Fruit fly (Drosophila melanogaster) whole organism, embryonic: ENCODE measurements around the gene tbc.
A peak's percentile ranks its signal among the peaks of the same experiment; 100 is the strongest.

Experiments
- Atf6 ChIP-seq: fragments of 200-800 bp; sonication (Bioruptor generic); IDR thresholded peaks from 2 replicates; pipeline ENCODE4 v1.3.6; 2022; ENCODE audit warnings: missing biosample characterization, missing genetic modification characterization
- B-H2 ChIP-seq: fragments of 200-800 bp; sonication (Bioruptor generic); optimal IDR thresholded peaks from 2 replicates; lab custom pipeline; 2018; ENCODE audit warnings: missing biosample characterization, mild to moderate bottlenecking, missing genetic modification characterization
- Blimp-1 ChIP-seq: fragments of 200-800 bp; sonication (Bioruptor generic); optimal IDR thresholded peaks from 3 replicates; lab custom pipeline; 2018; ENCODE audit warnings: missing biosample characterization, missing genetic modification characterization, mild to moderate bottlenecking, moderate library complexity, missing genetic modification reagents
- CG11504 ChIP-seq: fragments of 200-800 bp; sonication (Bioruptor generic); optimal IDR thresholded peaks from 3 replicates; lab custom pipeline; 2019; ENCODE audit warnings: missing biosample characterization, mild to moderate bottlenecking, missing genetic modification characterization, moderate library complexity
- CG11696 ChIP-seq: fragments of 200-800 bp; sonication (Bioruptor generic); IDR thresholded peaks from 2 replicates; pipeline ENCODE4 v1.3.6; 2022; ENCODE audit warnings: missing biosample characterization, missing genetic modification characterization
- CG12071 ChIP-seq: fragments of 200-800 bp; sonication (Bioruptor generic); optimal IDR thresholded peaks from 3 replicates; lab custom pipeline; 2018; ENCODE audit warnings: missing biosample characterization, mild to moderate bottlenecking, missing genetic modification characterization
- CG12104 ChIP-seq: fragments of 200-800 bp; sonication (Bioruptor generic); optimal IDR thresholded peaks from 3 replicates; lab custom pipeline; 2016; ENCODE audit warnings: missing biosample characterization, missing genetic modification characterization
- CG12219 ChIP-seq: fragments of 200-800 bp; sonication (Bioruptor generic); optimal IDR thresholded peaks from 3 replicates; lab custom pipeline; 2018; ENCODE audit warnings: missing biosample characterization, mild to moderate bottlenecking, missing genetic modification characterization
- CG15696 ChIP-seq: fragments of 200-800 bp; sonication (Bioruptor generic); optimal IDR thresholded peaks from 2 replicates; lab custom pipeline; 2019; ENCODE audit warnings: missing biosample characterization, mild to moderate bottlenecking, missing genetic modification characterization, moderate library complexity
- CG16779 ChIP-seq: fragments of 200-800 bp; sonication (Bioruptor generic); IDR thresholded peaks from 2 replicates; pipeline ENCODE4 v1.3.6; 2022; ENCODE audit warnings: missing biosample characterization, missing genetic modification characterization
- CG17328 ChIP-seq: fragments of 200-800 bp; sonication (Bioruptor generic); IDR thresholded peaks from 2 replicates; pipeline ENCODE4 v1.3.6; 2022; ENCODE audit warnings: missing biosample characterization, missing genetic modification characterization
- CG17568 ChIP-seq: fragments of 200-800 bp; sonication (Bioruptor generic); optimal IDR thresholded peaks from 2 replicates; lab custom pipeline; 2018; ENCODE audit warnings: missing biosample characterization, mild to moderate bottlenecking, missing genetic modification characterization, moderate library complexity
- CG18599 ChIP-seq: fragments of 200-800 bp; sonication (Bioruptor generic); optimal IDR thresholded peaks from 3 replicates; lab custom pipeline; 2017; ENCODE audit warnings: missing biosample characterization, missing genetic modification characterization, mild to moderate bottlenecking, moderate library complexity, missing genetic modification reagents
- CG2678 ChIP-seq: fragments of 200-800 bp; sonication (Bioruptor generic); optimal IDR thresholded peaks from 3 replicates; lab custom pipeline; 2019; ENCODE audit warnings: missing biosample characterization, mild to moderate bottlenecking, missing genetic modification characterization, moderate library complexity
- CG30403 ChIP-seq: fragments of 200-800 bp; sonication (Bioruptor generic); optimal IDR thresholded peaks from 3 replicates; lab custom pipeline; 2016; ENCODE audit warnings: missing biosample characterization, missing genetic modification characterization
- CG4820 ChIP-seq: fragments of 200-800 bp; sonication (Bioruptor generic); optimal IDR thresholded peaks from 3 replicates; lab custom pipeline; 2016; ENCODE audit warnings: missing biosample characterization, missing genetic modification characterization
- CG6813 ChIP-seq: fragments of 200-800 bp; sonication (Bioruptor generic); optimal IDR thresholded peaks from 2 replicates; lab custom pipeline; 2017; ENCODE audit warnings: missing biosample characterization, missing genetic modification characterization, mild to moderate bottlenecking, moderate library complexity, missing genetic modification reagents
- CG8089 ChIP-seq: fragments of 200-800 bp; sonication (Bioruptor generic); optimal IDR thresholded peaks from 3 replicates; lab custom pipeline; 2016; ENCODE audit warnings: missing biosample characterization, missing genetic modification characterization
- CG8924 ChIP-seq: fragments of 200-800 bp; optimal IDR thresholded peaks from 3 replicates; lab custom pipeline; 2019; ENCODE audit warnings: missing biosample characterization, mild to moderate bottlenecking, missing genetic modification characterization, moderate library complexity
- Ets65A ChIP-seq: fragments of 200-800 bp; sonication (Bioruptor generic); peaks from one replicate; lab custom pipeline; 2016; ENCODE audit warnings: missing biosample characterization, missing genetic modification characterization
- Fer1 ChIP-seq: fragments of 200-800 bp; sonication (Bioruptor generic); optimal IDR thresholded peaks from 2 replicates; lab custom pipeline; 2017; ENCODE audit warnings: missing biosample characterization, mild to moderate bottlenecking, missing genetic modification characterization
- Hey ChIP-seq: fragments of 200-800 bp; sonication (Bioruptor generic); optimal IDR thresholded peaks from 3 replicates; lab custom pipeline; 2018; ENCODE audit warnings: missing biosample characterization, mild to moderate bottlenecking, missing genetic modification characterization
- Hr78 ChIP-seq, 2 experiments: fragments of 200-800 bp in 1 of 2; fragments of >200 bp in 1 of 2; sonication (Bioruptor generic) in 1 of 2; optimal IDR thresholded peaks; 2 replicates each; lab custom pipeline; 2017 to 2019; ENCODE audit warnings: missing biosample characterization in 2 of 2, missing genetic modification characterization in 2 of 2, mild to moderate bottlenecking in 1 of 2, moderate library complexity in 1 of 2
- Nf-YC ChIP-seq: fragments of 200-800 bp; optimal IDR thresholded peaks from 3 replicates; lab custom pipeline; 2019; ENCODE audit warnings: missing biosample characterization, mild to moderate bottlenecking, missing genetic modification characterization, moderate library complexity
- Oaz ChIP-seq: fragments of 200-800 bp; sonication (Bioruptor generic); IDR thresholded peaks from 2 replicates; pipeline ENCODE4 v1.3.6; 2022; ENCODE audit warnings: missing biosample characterization, missing genetic modification characterization
- Oli ChIP-seq: fragments of 200-800 bp; sonication (Bioruptor generic); optimal IDR thresholded peaks from 2 replicates; lab custom pipeline; 2018; ENCODE audit warnings: missing biosample characterization, mild to moderate bottlenecking, missing genetic modification characterization, moderate library complexity
- Rfx ChIP-seq: fragments of 200-800 bp; sonication (Bioruptor generic); IDR thresholded peaks from 2 replicates; pipeline ENCODE4 v1.3.6; 2022; ENCODE audit warnings: missing biosample characterization, missing genetic modification characterization
- Sry-β ChIP-seq: fragments of 200-800 bp; sonication (Bioruptor generic); optimal IDR thresholded peaks from 2 replicates; lab custom pipeline; 2018; ENCODE audit warnings: missing biosample characterization, mild to moderate bottlenecking, missing genetic modification characterization, moderate library complexity
- Stat92E ChIP-seq, 3 experiments: fragments of >200 bp in 2 of 3; fragments of 200-800 bp in 1 of 3; sonication (Bioruptor generic) in 1 of 3; optimal IDR thresholded peaks; 2 replicates each; lab custom pipeline; 2017 to 2019; ENCODE audit warnings: missing biosample characterization in 3 of 3, missing genetic modification characterization in 3 of 3, mild to moderate bottlenecking in 1 of 3, moderate library complexity in 1 of 3
- ap ChIP-seq: fragments of 200-800 bp; sonication (Bioruptor generic); IDR thresholded peaks from 2 replicates; pipeline ENCODE4 v1.3.6; 2022; ENCODE audit warnings: missing biosample characterization, missing genetic modification characterization
- ara ChIP-seq: fragments of 200-800 bp; sonication (Bioruptor generic); IDR thresholded peaks from 2 replicates; pipeline ENCODE4 v1.3.6; 2022; ENCODE audit warnings: missing biosample characterization, missing genetic modification characterization
- az2 ChIP-seq: fragments of 200-800 bp; sonication (Bioruptor generic); optimal IDR thresholded peaks from 3 replicates; lab custom pipeline; 2016; ENCODE audit warnings: missing biosample characterization, missing genetic modification characterization
- bsh ChIP-seq, 2 experiments: fragments of 200-800 bp; sonication (Bioruptor generic); optimal IDR thresholded peaks; 2 replicates each; lab custom pipeline; 2017 to 2018; ENCODE audit warnings: mild to moderate bottlenecking in 2 of 2, missing biosample characterization in 2 of 2, missing genetic modification characterization in 2 of 2, moderate library complexity in 1 of 2
- chinmo ChIP-seq: fragments of 200-800 bp; sonication (Bioruptor generic); IDR thresholded peaks from 4 replicates; pipeline ENCODE4 v1.3.6; 2022; ENCODE audit warnings: missing biosample characterization, missing genetic modification characterization; ENCODE audit not compliant: partially characterized antibody
- cwo ChIP-seq: fragments of 200-800 bp; sonication (Bioruptor generic); optimal IDR thresholded peaks from 3 replicates; lab custom pipeline; 2017; ENCODE audit warnings: missing biosample characterization, missing genetic modification characterization, mild to moderate bottlenecking, moderate library complexity, missing genetic modification reagents
- dan ChIP-seq: fragments of 200-800 bp; sonication (Bioruptor generic); IDR thresholded peaks from 2 replicates; pipeline ENCODE4 v1.3.6; 2022; ENCODE audit warnings: missing biosample characterization, missing genetic modification characterization
- dimm ChIP-seq: fragments of 200-800 bp; sonication (Bioruptor generic); IDR thresholded peaks from 2 replicates; pipeline ENCODE4 v1.3.6; 2022; ENCODE audit warnings: missing biosample characterization, missing genetic modification characterization
- fru ChIP-seq: fragments of >200 bp; optimal IDR thresholded peaks from 2 replicates; lab custom pipeline; 2017
- lmd ChIP-seq: fragments of 200-800 bp; sonication (Bioruptor generic); IDR thresholded peaks from 2 replicates; pipeline ENCODE4 v1.3.6; 2022; ENCODE audit warnings: missing biosample characterization, missing genetic modification characterization
- nerfin-2 ChIP-seq: fragments of 200-800 bp; sonication (Bioruptor generic); IDR thresholded peaks from 2 replicates; pipeline ENCODE4 v1.3.6; 2022; ENCODE audit warnings: missing biosample characterization, missing genetic modification characterization; ENCODE audit not compliant: partially characterized antibody
- onecut ChIP-seq: fragments of 200-800 bp; sonication (Bioruptor generic); IDR thresholded peaks from 2 replicates; pipeline ENCODE4 v1.3.6; 2022; ENCODE audit warnings: missing biosample characterization, missing genetic modification characterization
- sd ChIP-seq: fragments of 200-800 bp; sonication (Bioruptor generic); optimal IDR thresholded peaks from 3 replicates; lab custom pipeline; 2018; ENCODE audit warnings: missing biosample characterization, mild to moderate bottlenecking, missing genetic modification characterization, moderate library complexity
- sens ChIP-seq: fragments of 200-800 bp; sonication (Bioruptor generic); peaks from one replicate; lab custom pipeline; 2016; ENCODE audit warnings: missing biosample characterization, missing genetic modification characterization
- slbo ChIP-seq: fragments of 200-800 bp; sonication (Bioruptor generic); IDR thresholded peaks from 2 replicates; pipeline ENCODE4 v1.3.6; 2022; ENCODE audit warnings: missing biosample characterization, missing genetic modification characterization
- sna ChIP-seq: fragments of 200-800 bp; sonication (Bioruptor generic); IDR thresholded peaks from 2 replicates; pipeline ENCODE4 v1.3.6; 2022; ENCODE audit warnings: missing biosample characterization, missing genetic modification characterization; ENCODE audit not compliant: partially characterized antibody
- sob ChIP-seq: fragments of 200-800 bp; sonication (Bioruptor generic); IDR thresholded peaks from 2 replicates; pipeline ENCODE4 v1.3.6; 2022; ENCODE audit warnings: missing biosample characterization, missing genetic modification characterization
- stc ChIP-seq: fragments of 200-800 bp; sonication (Bioruptor generic); IDR thresholded peaks from 2 replicates; pipeline ENCODE4 v1.3.6; 2022; ENCODE audit warnings: missing biosample characterization, missing genetic modification characterization
- sug ChIP-seq: fragments of 200-800 bp; optimal IDR thresholded peaks from 2 replicates; lab custom pipeline; 2019; ENCODE audit warnings: missing biosample characterization, mild to moderate bottlenecking, missing genetic modification characterization, moderate library complexity
- toy ChIP-seq: fragments of 200-800 bp; sonication (Bioruptor generic); IDR thresholded peaks from 2 replicates; pipeline ENCODE4 v1.3.6; 2022; ENCODE audit warnings: missing biosample characterization, missing genetic modification characterization
- yki ChIP-seq: fragments of >200 bp; optimal IDR thresholded peaks from 3 replicates; lab custom pipeline; 2018

The tbc gene

dm6 chrX:20502776-20503503 is 53.8 kb downstream of the tbc start (continued):
- TF ChIP-seq CG11696 (no peak), Blimp-1 (GFP tag; lab: Kevin White, UChicago) (peak; percentile 50), B-H2 (GFP tag; lab: Kevin White, UChicago) (no peak), chinmo (GFP tag; lab: Robert Waterston, UW) (no peak), CG6813 (no peak), dimm (GFP tag; lab: Robert Waterston, UW) (no peak), CG12219 (GFP tag; lab: Kevin White, UChicago) (no peak), Stat92E (GFP tag; optimal IDR thresholded peaks at IDR 0.05; lab: Kevin White, UChicago) (no peak), CG15696 (no peak), Sry-β (GFP tag; lab: Kevin White, UChicago) (no peak), toy (GFP tag; lab: Robert Waterston, UW) (no peak), CG12104 (GFP tag; lab: Kevin White, UChicago) (peak; percentile 32), stc (GFP tag; lab: Robert Waterston, UW) (no peak), ara (GFP tag; lab: Robert Waterston, UW) (no peak; the same call in 1 of the 2 replicates), sd (tag; lab: Kevin White, UChicago) (no peak), CG16779 (no peak), Oli (tag; lab: Kevin White, UChicago) (peak; percentile 40)
- TF ChIP-seq, all 482 proteins: peak for 143

dm6 chrX:20503504-20503829 is 54.3 kb downstream of the tbc start:
- TF ChIP-seq CG17328 (GFP tag; lab: Robert Waterston, UW) = no peak
- TF ChIP-seq lmd (GFP tag; lab: Robert Waterston, UW) = no peak
- TF ChIP-seq Oaz (GFP tag; lab: Robert Waterston, UW) = no peak
- TF ChIP-seq Fer1 = peak; percentile 34
- no peak for TF ChIP-seq Nf-YC (tag; lab: Kevin White, UChicago)
- peak; percentile 50 for TF ChIP-seq CG18599 (GFP tag; lab: Kevin White, UChicago)
- TF ChIP-seq nerfin-2 (GFP tag; lab: Robert Waterston, UW) = no peak
- TF ChIP-seq dan = no peak
- TF ChIP-seq sob (GFP tag; lab: Robert Waterston, UW) = 0 out of 2 replicates have a peak, but pooled peaks have one; percentile 8
- no peak for TF ChIP-seq fru (lab: Kevin White, UChicago)
- 0 out of 2 replicates have a peak, but pooled peaks have one; percentile 2 for TF ChIP-seq slbo (GFP tag; lab: Robert Waterston, UW)
- TF ChIP-seq sens (GFP tag; lab: Kevin White, UChicago) = no peak
- TF ChIP-seq CG30403 (GFP tag; lab: Kevin White, UChicago) = no peak
- TF ChIP-seq onecut = 0 out of 2 replicates have a peak, but pooled peaks have one; percentile 0
- no peak for TF ChIP-seq sna (GFP tag; lab: Robert Waterston, UW)
- no peak for TF ChIP-seq CG4820
- TF ChIP-seq az2 (GFP tag; lab: Kevin White, UChicago) = no peak
- TF ChIP-seq Hr78 (GFP tag; optimal IDR thresholded peaks at IDR 0.05; lab: Kevin White, UChicago) = peak in 1 of 2 experiments; percentile 42
- TF ChIP-seq Atf6 (GFP tag; lab: Robert Waterston, UW) = peak; percentile 6; the same call in 1 of the 2 replicates
- TF ChIP-seq Ets65A (GFP tag; lab: Kevin White, UChicago) = peak; percentile 76
- no peak for TF ChIP-seq CG17568 (GFP tag; lab: Kevin White, UChicago)
- TF ChIP-seq yki = no peak
- no peak for TF ChIP-seq Rfx
- TF ChIP-seq bsh (GFP tag; optimal IDR thresholded peaks at IDR 0.05; lab: Kevin White, UChicago) = peak in 1 of 2 experiments; percentile 11
- TF ChIP-seq sug (tag; lab: Kevin White, UChicago) = peak; percentile 13
- peak; percentile 97 for TF ChIP-seq Hey (tag; lab: Kevin White, UChicago)
- no peak for TF ChIP-seq CG12071 (GFP tag; lab: Kevin White, UChicago)
- TF ChIP-seq CG8089 (GFP tag; lab: Kevin White, UChicago) = no peak
- peak; percentile 84 for TF ChIP-seq cwo (GFP tag; lab: Kevin White, UChicago)
- peak; percentile 26 for TF ChIP-seq CG2678 (tag; lab: Kevin White, UChicago)
- peak; percentile 15 for TF ChIP-seq CG8924 (tag; lab: Kevin White, UChicago)
- no peak for TF ChIP-seq ap
- peak; percentile 20 for TF ChIP-seq CG11504 (tag; lab: Kevin White, UChicago)
